Worm (Caenorhabditis elegans) whole organism, young adult: ENCODE data around the gene maoc-1.

ENCODE experiments used
- B0336.3 ChIP-seq: fragments of 200-800 bp; sonication (Bioruptor generic); IDR thresholded peaks from 2 replicates; pipeline ENCODE4 v1.3.6; 2022; ENCODE audit warnings: missing genetic modification characterization, missing compliant biosample characterization
- C06A6.2 ChIP-seq: fragments of 200-800 bp; sonication (Bioruptor generic); conservative IDR thresholded peaks from 2 replicates; pipeline ENCODE4 v1.3.6; 2022; ENCODE audit warnings: missing genetic modification characterization, missing compliant biosample characterization
- C17E4.6 ChIP-seq: fragments of 200-800 bp; sonication (Bioruptor generic); IDR thresholded peaks from 2 replicates; pipeline ENCODE4 v1.3.6; 2022; ENCODE audit warnings: missing genetic modification reagents, missing genetic modification characterization, missing compliant biosample characterization
- D2030.7 ChIP-seq: fragments of 200-800 bp; sonication (Bioruptor generic); IDR thresholded peaks from 2 replicates; pipeline ENCODE4 v1.3.6; 2022; ENCODE audit warnings: missing genetic modification reagents, missing genetic modification characterization, missing compliant biosample characterization
- F33H1.4 ChIP-seq: fragments of 200-800 bp; sonication (Bioruptor generic); IDR thresholded peaks from 2 replicates; pipeline ENCODE4 v1.3.6; 2022; ENCODE audit warnings: missing genetic modification reagents, missing genetic modification characterization, missing compliant biosample characterization
- F37B4.10 ChIP-seq: fragments of 200-800 bp; sonication (Bioruptor generic); IDR thresholded peaks from 2 replicates; pipeline ENCODE4 v1.3.6; 2022; ENCODE audit warnings: missing genetic modification characterization, missing compliant biosample characterization
- F39B2.1 ChIP-seq: fragments of 200-800 bp; sonication (Bioruptor generic); IDR thresholded peaks from 2 replicates; pipeline ENCODE4 v1.3.6; 2022; ENCODE audit warnings: missing genetic modification reagents, missing genetic modification characterization, missing compliant biosample characterization
- F57C9.4 ChIP-seq: sonication (generic microtip); optimal IDR thresholded peaks from 2 replicates; lab custom pipeline; 2017; ENCODE audit warnings: mild to moderate bottlenecking, missing genetic modification characterization, missing compliant biosample characterization
- K11D2.4 ChIP-seq: fragments of 200-800 bp; sonication (Bioruptor generic); IDR thresholded peaks from 2 replicates; pipeline ENCODE4 v1.3.6; 2022; ENCODE audit warnings: missing genetic modification reagents, missing genetic modification characterization, missing compliant biosample characterization
- T07F8.4 ChIP-seq: sonication (generic microtip); optimal IDR thresholded peaks from 2 replicates; lab custom pipeline; 2016; ENCODE audit warnings: mild to moderate bottlenecking, missing genetic modification characterization, moderate library complexity, missing compliant biosample characterization
- Y53F4B.3 ChIP-seq: fragments of 200-800 bp; sonication (Bioruptor generic); IDR thresholded peaks from 2 replicates; pipeline ENCODE4 v1.3.6; 2022; ENCODE audit warnings: missing genetic modification reagents, missing genetic modification characterization, missing compliant biosample characterization
- Y95B8A.8 ChIP-seq: fragments of 200-800 bp; sonication (Bioruptor generic); IDR thresholded peaks from 2 replicates; pipeline ENCODE4 v1.3.6; 2022; ENCODE audit warnings: missing genetic modification reagents, missing genetic modification characterization, missing compliant biosample characterization
- aptf-3 ChIP-seq: fragments of 200-800 bp; sonication (Bioruptor generic); IDR thresholded peaks from 2 replicates; pipeline ENCODE4 v1.3.6; 2022; ENCODE audit warnings: missing genetic modification characterization, missing compliant biosample characterization
- bed-1 ChIP-seq: fragments of 200-800 bp; sonication (Bioruptor generic); IDR thresholded peaks from 2 replicates; pipeline ENCODE4 v1.3.6; 2022; ENCODE audit warnings: missing genetic modification reagents, missing genetic modification characterization, missing compliant biosample characterization
- ceh-100 ChIP-seq: fragments of 200-800 bp; sonication (Bioruptor generic); IDR thresholded peaks from 2 replicates; pipeline ENCODE4 v1.3.6; 2022; ENCODE audit warnings: missing genetic modification reagents, missing genetic modification characterization, missing compliant biosample characterization
- ceh-58 ChIP-seq: fragments of 200-800 bp; sonication (Bioruptor generic); IDR thresholded peaks from 2 replicates; pipeline ENCODE4 v1.3.6; 2022; ENCODE audit warnings: missing genetic modification characterization, missing compliant biosample characterization
- dox-1 ChIP-seq: fragments of 200-800 bp; sonication (Bioruptor generic); IDR thresholded peaks from 2 replicates; pipeline ENCODE4 v1.3.6; 2022; ENCODE audit warnings: missing genetic modification reagents, missing genetic modification characterization, missing compliant biosample characterization
- dpl-1 ChIP-seq: fragments of 150-350 bp; optimal IDR thresholded peaks from 2 replicates; lab custom pipeline; 2014; ENCODE audit warnings: missing biosample characterization, missing genetic modification reagents, missing genetic modification characterization
- him-1 ChIP-seq: sonication (generic microtip); optimal IDR thresholded peaks from 2 replicates; lab custom pipeline; 2016; ENCODE audit warnings: missing genotype, missing genetic modification reagents, missing genetic modification characterization, missing compliant biosample characterization
- hlh-26 ChIP-seq: fragments of 200-800 bp; sonication (Bioruptor generic); conservative IDR thresholded peaks from 2 replicates; pipeline ENCODE4 v1.3.6; 2022; ENCODE audit warnings: missing genetic modification reagents, missing genetic modification characterization, missing compliant biosample characterization
- hmg-1.2 ChIP-seq: fragments of 200-800 bp; sonication (Bioruptor generic); IDR thresholded peaks from 2 replicates; pipeline ENCODE4 v1.3.6; 2022; ENCODE audit warnings: missing genetic modification reagents, missing genetic modification characterization, missing compliant biosample characterization
- hmg-20 ChIP-seq: fragments of 200-800 bp; sonication (Bioruptor generic); IDR thresholded peaks from 2 replicates; pipeline ENCODE4 v1.3.6; 2022; ENCODE audit warnings: missing genetic modification reagents, missing genetic modification characterization, missing compliant biosample characterization
- let-607 ChIP-seq, 2 experiments: fragments of 200-800 bp in 1 of 2; sonication (Bioruptor generic) in 1 of 2; sonication (generic microtip) in 1 of 2; optimal IDR thresholded peaks; 2 replicates each; lab custom pipeline; 2016 to 2018; ENCODE audit warnings: mild to moderate bottlenecking in 2 of 2, missing compliant biosample characterization in 2 of 2, missing genetic modification characterization in 2 of 2, moderate library complexity in 2 of 2, missing genotype in 1 of 2
- lin-40 ChIP-seq: sonication (generic microtip); optimal IDR thresholded peaks from 2 replicates; lab custom pipeline; 2016; ENCODE audit warnings: missing genetic modification characterization, mild to moderate bottlenecking, missing compliant biosample characterization, missing genotype, missing genetic modification reagents
- lir-1 ChIP-seq: fragments of 200-800 bp; sonication (Bioruptor generic); conservative IDR thresholded peaks from 2 replicates; pipeline ENCODE4 v1.3.6; 2022; ENCODE audit warnings: missing genetic modification reagents, missing genetic modification characterization, missing compliant biosample characterization
- mcd-1 ChIP-seq: fragments of 200-800 bp; sonication (Bioruptor generic); IDR thresholded peaks from 2 replicates; pipeline ENCODE4 v1.3.6; 2022; ENCODE audit warnings: missing genetic modification reagents, missing genetic modification characterization, missing compliant biosample characterization
- mes-4 ChIP-seq: sonication (generic microtip); optimal IDR thresholded peaks from 2 replicates; lab custom pipeline; 2016; ENCODE audit warnings: missing genotype, missing genetic modification characterization, missing compliant biosample characterization
- nfya-2 ChIP-seq: fragments of 200-800 bp; sonication (Bioruptor generic); IDR thresholded peaks from 2 replicates; pipeline ENCODE4 v1.3.6; 2022; ENCODE audit warnings: missing genetic modification reagents, missing genetic modification characterization, missing compliant biosample characterization
- nhr-27 ChIP-seq: fragments of 200-800 bp; sonication (Bioruptor generic); optimal IDR thresholded peaks from 2 replicates; lab custom pipeline; 2018; ENCODE audit warnings: mild to moderate bottlenecking, missing genetic modification characterization, moderate library complexity, missing compliant biosample characterization
- nhr-80 ChIP-seq: sonication (generic microtip); optimal IDR thresholded peaks from 2 replicates; lab custom pipeline; 2016; ENCODE audit warnings: missing genetic modification characterization, missing compliant biosample characterization
- pha-4 ChIP-seq: fragments of 150-350 bp; sonication (generic microtip); optimal IDR thresholded peaks from 2 replicates; lab custom pipeline; 2014; ENCODE audit warnings: missing biosample characterization, missing genetic modification reagents, missing genetic modification characterization
- rcor-1 ChIP-seq: fragments of 200-800 bp; sonication (Bioruptor generic); IDR thresholded peaks from 2 replicates; pipeline ENCODE4 v1.3.6; 2022; ENCODE audit warnings: missing genetic modification reagents, missing genetic modification characterization, missing compliant biosample characterization
- rec-8 ChIP-seq, 2 experiments: sonication (generic microtip); optimal IDR thresholded peaks; 2 replicates each; lab custom pipeline; 2016; ENCODE audit warnings: mild to moderate bottlenecking in 2 of 2, missing genetic modification characterization in 2 of 2, missing genetic modification reagents in 2 of 2, missing genotype in 2 of 2, missing biosample characterization in 1 of 2, missing compliant biosample characterization in 1 of 2, moderate library complexity in 1 of 2
- snpc-1.1 ChIP-seq: sonication (generic microtip); optimal IDR thresholded peaks from 2 replicates; lab custom pipeline; 2017; ENCODE audit warnings: missing genetic modification characterization, mild to moderate bottlenecking, missing compliant biosample characterization, antibody characterized with exemption, moderate library complexity, missing genotype, missing genetic modification reagents; ENCODE audit not compliant: insufficient read depth
- tbp1 ChIP-seq: fragments of 200-800 bp; sonication (Bioruptor generic); optimal IDR thresholded peaks from 2 replicates; lab custom pipeline; 2018; ENCODE audit warnings: mild to moderate bottlenecking, missing genetic modification characterization, missing compliant biosample characterization
- tlf-1 ChIP-seq: fragments of 200-800 bp; sonication (Bioruptor generic); optimal IDR thresholded peaks from 2 replicates; lab custom pipeline; 2018; ENCODE audit warnings: mild to moderate bottlenecking, missing genetic modification characterization, missing compliant biosample characterization
- ztf-26 ChIP-seq: sonication (generic microtip); optimal IDR thresholded peaks from 2 replicates; lab custom pipeline; 2017; ENCODE audit warnings: missing genetic modification characterization, missing compliant biosample characterization
- ztf-28 ChIP-seq: fragments of 200-800 bp; sonication (Bioruptor generic); IDR thresholded peaks from 2 replicates; pipeline ENCODE4 v1.3.6; 2022; ENCODE audit warnings: missing genetic modification reagents, missing genetic modification characterization, missing compliant biosample characterization

The maoc-1 gene

DNA sequence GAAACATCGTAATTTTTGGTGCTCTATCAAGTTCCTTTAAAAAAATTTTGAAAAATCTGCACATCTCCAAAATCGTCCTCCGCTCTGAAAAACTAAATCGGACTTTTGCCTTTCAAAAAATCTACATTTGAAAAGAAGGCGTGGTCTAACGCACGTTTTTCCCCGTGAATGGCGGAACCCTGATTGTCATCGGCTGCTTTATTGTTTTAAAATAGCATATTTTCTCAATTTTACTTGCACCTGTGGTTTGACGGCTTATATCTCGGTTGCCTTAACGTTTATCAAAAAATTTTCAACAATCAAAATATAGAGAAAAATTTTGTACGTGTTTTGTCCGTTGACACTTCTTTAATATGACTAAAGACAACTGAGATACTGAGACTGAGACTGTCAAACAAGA is 35.9 kb downstream of the maoc-1 start (continued):
- TF ChIP-seq F33H1.4, result no peak
- TF ChIP-seq lir-1 (GFP tag; lab: Robert Waterston, UW), result no peak
- TF ChIP-seq nhr-27 (tag; lab: Kevin White, UChicago), result no peak
- TF ChIP-seq him-1, result peak; percentile 35
- no peak for TF ChIP-seq rec-8 (tag; optimal IDR thresholded peaks at IDR 0.05; lab: Kevin White, UChicago)
- no peak for TF ChIP-seq dpl-1
- no peak for TF ChIP-seq nhr-80 (tag; lab: Kevin White, UChicago)
- no peak for TF ChIP-seq ceh-100 (GFP tag; lab: Robert Waterston, UW)
- no peak for TF ChIP-seq ceh-58
- TF ChIP-seq rcor-1 (GFP tag; lab: Robert Waterston, UW), result no peak
- no peak for TF ChIP-seq mcd-1 (GFP tag; lab: Robert Waterston, UW)
- no peak for TF ChIP-seq aptf-3 (GFP tag; lab: Robert Waterston, UW)
- no peak for TF ChIP-seq lin-40 (tag; lab: Kevin White, UChicago)
- TF ChIP-seq hmg-20, result no peak
- no peak for TF ChIP-seq ztf-26
- TF ChIP-seq K11D2.4 (GFP tag; lab: Robert Waterston, UW), result no peak
- TF ChIP-seq D2030.7 (GFP tag; lab: Robert Waterston, UW), result 0 out of 2 replicates have a peak, but pooled peaks have one; percentile 21
- no peak for TF ChIP-seq Y53F4B.3 (GFP tag; lab: Robert Waterston, UW)
- TF ChIP-seq C06A6.2 (GFP tag; lab: Robert Waterston, UW), result no peak
- TF ChIP-seq tlf-1 (GFP tag; lab: Kevin White, UChicago), result no peak
- peak; percentile 89 for TF ChIP-seq snpc-1.1 (tag; lab: Kevin White, UChicago)
- peak; percentile 76 for TF ChIP-seq hmg-1.2
- TF ChIP-seq C17E4.6 (GFP tag; lab: Robert Waterston, UW), result no peak
- no peak for TF ChIP-seq F39B2.1 (GFP tag; lab: Robert Waterston, UW)
- peak; percentile 68 for TF ChIP-seq tbp1 (GFP tag; lab: Kevin White, UChicago)
- no peak for TF ChIP-seq Y95B8A.8 (GFP tag; lab: Robert Waterston, UW)

DNA sequence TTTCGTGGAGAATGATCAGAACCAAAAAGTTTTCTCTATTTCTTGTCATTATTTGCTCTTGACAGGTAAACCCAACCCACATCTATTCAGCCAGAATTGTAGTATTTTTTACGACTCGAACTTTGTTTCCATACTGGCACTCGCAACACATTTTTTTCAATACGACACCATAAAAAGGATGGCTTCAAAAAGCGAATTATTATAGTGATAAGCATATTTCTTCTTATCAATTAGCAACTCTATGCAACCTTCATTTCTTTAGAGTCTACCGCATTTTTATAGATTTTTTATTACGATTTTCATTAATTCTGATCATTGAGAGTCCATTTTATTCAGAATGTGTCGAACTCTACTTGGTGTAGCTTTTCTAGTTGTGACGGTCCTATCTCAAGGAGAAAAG is 36.4 kb downstream of the maoc-1 start, which contains the start of gene ctsa-3.1:
Gene ctsa-3.1, plus strand, starts transcription at position 337 of the 400 bp plus-strand sequence.
- TF ChIP-seq lir-1 (GFP tag; lab: Robert Waterston, UW) (no peak), bed-1 (no peak), nhr-80 (tag; lab: Kevin White, UChicago) (peak; percentile 52)
- TF ChIP-seq, all 124 proteins: peak for 1

DNA sequence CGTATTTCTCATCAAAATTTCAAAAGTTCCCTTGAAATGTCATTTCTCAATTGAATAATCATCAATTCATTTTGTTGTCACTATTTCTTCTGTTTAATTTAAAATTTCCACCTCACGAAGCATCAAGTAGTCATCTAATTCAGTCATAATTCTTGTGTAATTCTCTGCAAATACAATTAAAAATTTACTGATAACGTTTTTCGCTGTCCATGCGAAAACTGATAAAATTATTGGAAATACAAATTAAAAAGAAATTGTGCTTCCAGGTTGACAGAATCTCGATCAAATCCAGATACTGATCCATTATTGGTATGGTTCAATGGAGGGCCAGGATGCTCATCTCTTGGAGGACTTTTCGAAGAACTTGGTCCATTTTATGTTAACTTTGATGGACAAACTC is 37.2 kb downstream of the maoc-1 start:
- peak; percentile 28 for TF ChIP-seq nhr-80 (tag; lab: Kevin White, UChicago)
- TF ChIP-seq nfya-2 (GFP tag; lab: Robert Waterston, UW), result no peak

DNA sequence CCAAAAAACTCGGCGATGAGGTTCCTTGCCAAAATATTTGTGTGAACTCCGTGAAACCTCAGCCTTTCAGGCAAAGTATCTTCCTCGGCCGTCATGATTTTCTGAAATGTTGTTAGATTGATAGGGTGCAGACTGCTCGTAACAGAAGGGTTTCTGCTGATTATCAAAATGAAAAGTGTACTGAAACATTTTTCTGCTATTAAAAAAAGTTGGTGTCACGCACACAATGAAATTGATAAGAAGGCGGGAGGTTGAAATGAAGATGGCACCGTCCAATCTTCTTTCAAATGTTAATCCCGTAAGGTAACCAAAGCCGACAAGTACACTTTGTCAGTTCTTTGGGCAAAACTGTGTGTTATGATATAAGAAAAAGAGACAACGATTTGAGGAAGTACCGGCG is 40.9 kb downstream of the maoc-1 start:
- TF ChIP-seq B0336.3 (GFP tag; lab: Robert Waterston, UW) (no peak), F57C9.4 (no peak), F37B4.10 (GFP tag; lab: Robert Waterston, UW) (0 out of 2 replicates have a peak, but pooled peaks have one; percentile 64), let-607 (tag; optimal IDR thresholded peaks at IDR 0.05; lab: Kevin White, UChicago) (peak in 1 of 2 experiments; percentile 40), mes-4 (tag; lab: Kevin White, UChicago) (no peak), tbp1 (GFP tag; lab: Kevin White, UChicago) (peak; percentile 2), hlh-26 (GFP tag; lab: Robert Waterston, UW) (no peak), pha-4 (tag; lab: Kevin White, UChicago) (no peak), dox-1 (0 out of 2 replicates have a peak, but pooled peaks have one; percentile 32), T07F8.4 (no peak), F39B2.1 (GFP tag; lab: Robert Waterston, UW) (no peak), ztf-28 (GFP tag; lab: Robert Waterston, UW) (no peak), nhr-80 (tag; lab: Kevin White, UChicago) (peak; percentile 83)
- TF ChIP-seq, all 124 proteins: peak for 5
